Worm (Caenorhabditis elegans) whole organism, L4 larva: ENCODE results near the gene hap-1.

Source experiments
- F10B5.3 ChIP-seq: sonication (generic microtip); optimal IDR thresholded peaks from 2 replicates; lab custom pipeline; 2016; ENCODE audit warnings: mild to moderate bottlenecking, missing genetic modification characterization, missing compliant biosample characterization
- F49E8.2 ChIP-seq: sonication (generic microtip); optimal IDR thresholded peaks from 2 replicates; lab custom pipeline; 2016; ENCODE audit warnings: missing compliant biosample characterization, mild to moderate bottlenecking, missing genetic modification characterization, borderline replicate concordance
- T26A8.4 ChIP-seq: fragments of 200-800 bp; sonication (Bioruptor generic); IDR thresholded peaks from 2 replicates; pipeline ENCODE4 v1.3.6; 2022; ENCODE audit warnings: missing genetic modification characterization, missing compliant biosample characterization
- Y5F2A.4 ChIP-seq: fragments of 200-800 bp; sonication (Bioruptor generic); optimal IDR thresholded peaks from 2 replicates; lab custom pipeline; 2018; ENCODE audit warnings: mild to moderate bottlenecking, missing genetic modification characterization, missing compliant biosample characterization
- Y75B8A.6 ChIP-seq: fragments of 200-800 bp; sonication (Bioruptor generic); IDR thresholded peaks from 2 replicates; pipeline ENCODE4 v1.3.6; 2022; ENCODE audit warnings: missing genetic modification reagents, missing genetic modification characterization, missing compliant biosample characterization
- aly-2 ChIP-seq: sonication (generic microtip); optimal IDR thresholded peaks from 2 replicates; lab custom pipeline; 2018; ENCODE audit warnings: missing biosample characterization, missing genetic modification characterization
- ama-1 ChIP-seq: fragments of 150-350 bp; optimal IDR thresholded peaks from 2 replicates; lab custom pipeline; 2014; ENCODE audit warnings: inconsistent platforms, mixed read lengths
- arid-1 ChIP-seq: fragments of 200-800 bp; sonication (Bioruptor generic); conservative IDR thresholded peaks from 2 replicates; pipeline ENCODE4 v1.3.6; 2022; ENCODE audit warnings: missing genetic modification reagents, missing genetic modification characterization, missing compliant biosample characterization
- ceh-28 ChIP-seq: fragments of 150-350 bp; optimal IDR thresholded peaks from 2 replicates; lab custom pipeline; 2014; ENCODE audit warnings: missing biosample characterization, missing genetic modification reagents, missing genetic modification characterization
- ceh-44 ChIP-seq: fragments of 200-800 bp; sonication (Bioruptor generic); IDR thresholded peaks from 2 replicates; pipeline ENCODE4 v1.3.6; 2022; ENCODE audit warnings: missing genetic modification reagents, missing genetic modification characterization, missing compliant biosample characterization
- ctbp-1 ChIP-seq: fragments of 200-800 bp; sonication (Bioruptor generic); IDR thresholded peaks from 2 replicates; pipeline ENCODE4 v1.3.6; 2022; ENCODE audit warnings: missing genetic modification reagents, missing genetic modification characterization, missing compliant biosample characterization
- daf-16 ChIP-seq, 3 experiments: sonication (generic microtip); optimal IDR thresholded peaks; 2 replicates each; lab custom pipeline; 2016 to 2017; ENCODE audit warnings: missing genetic modification characterization in 3 of 3, missing genetic modification reagents in 3 of 3, mild to moderate bottlenecking in 2 of 3, missing compliant biosample characterization in 2 of 3, missing biosample characterization in 1 of 3, moderate library complexity in 1 of 3
- dmd-8 ChIP-seq: fragments of 200-800 bp; sonication (Bioruptor generic); IDR thresholded peaks from 2 replicates; pipeline ENCODE4 v1.3.6; 2022; ENCODE audit warnings: missing genetic modification characterization, missing compliant biosample characterization
- dpl-1 ChIP-seq: fragments of 150-350 bp; optimal IDR thresholded peaks from 2 replicates; lab custom pipeline; 2014; ENCODE audit warnings: missing biosample characterization, missing genetic modification reagents, missing genetic modification characterization
- duxl-1 ChIP-seq: sonication (generic microtip); optimal IDR thresholded peaks from 2 replicates; lab custom pipeline; 2016; ENCODE audit warnings: mild to moderate bottlenecking, missing genetic modification characterization, moderate library complexity, missing compliant biosample characterization; ENCODE audit not compliant: poor library complexity
- dve-1 ChIP-seq: sonication (generic microtip); optimal IDR thresholded peaks from 2 replicates; lab custom pipeline; 2017; ENCODE audit warnings: antibody characterized with exemption, mild to moderate bottlenecking, missing genetic modification characterization, missing compliant biosample characterization; ENCODE audit not compliant: insufficient read depth
- egl-27 ChIP-seq: sonication (generic microtip); optimal IDR thresholded peaks from 3 replicates; lab custom pipeline; 2017; ENCODE audit warnings: missing biosample characterization, missing genetic modification reagents, missing genetic modification characterization
- fos-1 ChIP-seq: fragments of 150-350 bp; optimal IDR thresholded peaks from 2 replicates; lab custom pipeline; 2014; ENCODE audit warnings: missing biosample characterization, missing genetic modification characterization
- gei-8 ChIP-seq: fragments of 200-800 bp; sonication (Bioruptor generic); optimal IDR thresholded peaks from 2 replicates; lab custom pipeline; 2018; ENCODE audit warnings: mild to moderate bottlenecking, missing genetic modification characterization, missing compliant biosample characterization
- hif-1 ChIP-seq, 2 experiments: sonication (generic microtip); optimal IDR thresholded peaks; 2 replicates each; lab custom pipeline; 2016 to 2017; ENCODE audit warnings: missing compliant biosample characterization in 2 of 2, missing genetic modification characterization in 2 of 2, missing genetic modification reagents in 2 of 2, missing genotype in 2 of 2, mild to moderate bottlenecking in 1 of 2
- hlh-11 ChIP-seq: fragments of 200-800 bp; sonication (Bioruptor generic); optimal IDR thresholded peaks from 2 replicates; lab custom pipeline; 2018; ENCODE audit warnings: mild to moderate bottlenecking, missing genetic modification characterization, missing compliant biosample characterization
- lin-29 ChIP-seq: fragments of 200-800 bp; sonication (Bioruptor generic); IDR thresholded peaks from 2 replicates; pipeline ENCODE4 v1.3.6; 2022; ENCODE audit warnings: missing genetic modification reagents, missing genetic modification characterization, missing compliant biosample characterization
- lin-39 ChIP-seq: fragments of 150-350 bp; optimal IDR thresholded peaks from 2 replicates; lab custom pipeline; 2014; ENCODE audit warnings: missing biosample characterization, missing genetic modification reagents, missing genetic modification characterization
- lir-3 ChIP-seq: sonication (generic microtip); optimal IDR thresholded peaks from 2 replicates; lab custom pipeline; 2016; ENCODE audit warnings: mild to moderate bottlenecking, missing genetic modification characterization, missing compliant biosample characterization
- lsy-2 ChIP-seq, 2 experiments: fragments of 150-350 bp in 1 of 2; sonication (generic microtip) in 1 of 2; optimal IDR thresholded peaks; 2 replicates each; lab custom pipeline; 2014 to 2017; ENCODE audit warnings: missing biosample characterization in 2 of 2, missing genetic modification characterization in 2 of 2
- madf-9 ChIP-seq: fragments of 200-800 bp; sonication (Bioruptor generic); conservative IDR thresholded peaks from 2 replicates; pipeline ENCODE4 v1.3.6; 2022; ENCODE audit warnings: missing genetic modification reagents, missing genetic modification characterization, missing compliant biosample characterization
- mep-1 ChIP-seq: fragments of 150-350 bp; sonication (generic microtip); optimal IDR thresholded peaks from 3 replicates; lab custom pipeline; 2014; ENCODE audit warnings: missing biosample characterization, missing genetic modification characterization
- mes-2 ChIP-seq: sonication (generic microtip); optimal IDR thresholded peaks from 2 replicates; lab custom pipeline; 2016; ENCODE audit warnings: missing genotype, mild to moderate bottlenecking, missing genetic modification characterization, missing compliant biosample characterization; ENCODE audit not compliant: poor library complexity, severe bottlenecking
- mxl-2 ChIP-seq: fragments of 200-800 bp; sonication (Bioruptor generic); conservative IDR thresholded peaks from 2 replicates; pipeline ENCODE4 v1.3.6; 2022; ENCODE audit warnings: missing genetic modification reagents, missing genetic modification characterization, missing compliant biosample characterization
- mxl-3 ChIP-seq: fragments of 200-800 bp; sonication (Bioruptor generic); optimal IDR thresholded peaks from 2 replicates; lab custom pipeline; 2018; ENCODE audit warnings: mild to moderate bottlenecking, missing genetic modification characterization, missing compliant biosample characterization
- nhr-28 ChIP-seq: fragments of 150-350 bp; optimal IDR thresholded peaks from 2 replicates; lab custom pipeline; 2014; ENCODE audit warnings: missing biosample characterization, missing genetic modification characterization
- nhr-6 ChIP-seq: fragments of 150-350 bp; optimal IDR thresholded peaks from 2 replicates; lab custom pipeline; 2014; ENCODE audit warnings: missing biosample characterization, missing genetic modification characterization
- nhr-77 ChIP-seq: fragments of 150-350 bp; optimal IDR thresholded peaks from 2 replicates; lab custom pipeline; 2014; ENCODE audit warnings: missing biosample characterization, missing genetic modification characterization
- pha-4 ChIP-seq, 2 experiments: fragments of 150-350 bp in 1 of 2; fragments of 200-800 bp in 1 of 2; sonication (Bioruptor generic) in 1 of 2; IDR thresholded peaks in 1 of 2; optimal IDR thresholded peaks in 1 of 2; 2 replicates each; pipeline versions ENCODE4 v1.3.6 to Lab custom; 2014 to 2022; ENCODE audit warnings: missing genetic modification characterization in 2 of 2, missing genetic modification reagents in 2 of 2, missing biosample characterization in 1 of 2, missing compliant biosample characterization in 1 of 2
- pqm-1 ChIP-seq: sonication (generic microtip); optimal IDR thresholded peaks from 2 replicates; lab custom pipeline; 2017; ENCODE audit warnings: missing biosample characterization, missing genetic modification characterization
- spr-3 ChIP-seq: fragments of 200-800 bp; sonication (Bioruptor generic); optimal IDR thresholded peaks from 2 replicates; lab custom pipeline; 2018; ENCODE audit warnings: mild to moderate bottlenecking, missing genetic modification characterization, missing compliant biosample characterization
- tag-97 ChIP-seq: fragments of 200-800 bp; sonication (Bioruptor generic); IDR thresholded peaks from 2 replicates; pipeline ENCODE4 v1.3.6; 2022; ENCODE audit warnings: missing genetic modification characterization, missing compliant biosample characterization
- unc-130 ChIP-seq: sonication (generic microtip); optimal IDR thresholded peaks from 2 replicates; lab custom pipeline; 2016; ENCODE audit warnings: missing genetic modification reagents, missing genetic modification characterization, missing compliant biosample characterization
- unc-62 ChIP-seq, 3 experiments: fragments of 150-350 bp in 1 of 3; sonication (generic microtip); optimal IDR thresholded peaks in 2 of 3; peaks in 1 of 3; 1 replicate in 1 of 3; 2 replicates in 2 of 3; lab custom pipeline; 2014 to 2017; ENCODE audit warnings: missing biosample characterization in 3 of 3, missing genetic modification characterization in 3 of 3, missing genetic modification reagents in 3 of 3, missing genotype in 1 of 3
- zag-1 ChIP-seq: fragments of 150-350 bp; optimal IDR thresholded peaks from 2 replicates; lab custom pipeline; 2014; ENCODE audit warnings: missing biosample characterization, missing genetic modification characterization
- ztf-7 ChIP-seq: fragments of 150-350 bp; optimal IDR thresholded peaks from 2 replicates; lab custom pipeline; 2014; ENCODE audit warnings: missing biosample characterization, missing genetic modification characterization

The hap-1 gene

ce11 chrIII:5224908-5225307, 38.8 kb upstream of the hap-1 start:
- peak; percentile 54 for TF ChIP-seq nhr-6
- no peak for TF ChIP-seq ceh-28 (tag; lab: Kevin White, UChicago)
- peak; percentile 81 for TF ChIP-seq dve-1 (tag; lab: Kevin White, UChicago)
- TF ChIP-seq lin-39 (tag; lab: Kevin White, UChicago) = no peak
- TF ChIP-seq ceh-44 (GFP tag; lab: Robert Waterston, UW) = no peak
- TF ChIP-seq hlh-11 (tag; lab: Kevin White, UChicago) = peak; percentile 36
- TF ChIP-seq mep-1 (tag; lab: Kevin White, UChicago) = peak; percentile 14
- TF ChIP-seq daf-16 (GFP tag; optimal IDR thresholded peaks at IDR 0.05; lab: Kevin White, UChicago) = no peak
- peak; percentile 73 for TF ChIP-seq daf-16 (tag; optimal IDR thresholded peaks at IDR 0.05; lab: Kevin White, UChicago)
- peak; percentile 21 for TF ChIP-seq mes-2 (tag; lab: Kevin White, UChicago)
- TF ChIP-seq tag-97 = no peak
- TF ChIP-seq unc-130 (GFP tag; lab: Kevin White, UChicago) = no peak
- TF ChIP-seq nhr-77 (tag; lab: Kevin White, UChicago) = peak; percentile 23
- peak; percentile 51 for TF ChIP-seq ama-1 (lab: Kevin White, UChicago)
- TF ChIP-seq madf-9 = 0 out of 2 replicates have a peak, but pooled peaks have one; percentile 18
- peak; percentile 52 for TF ChIP-seq nhr-28 (tag; lab: Kevin White, UChicago)
- no peak for TF ChIP-seq arid-1 (GFP tag; lab: Robert Waterston, UW)
- TF ChIP-seq pha-4 (GFP tag; IDR thresholded peaks at IDR 0.05; lab: Robert Waterston, UW) = no peak
- TF ChIP-seq pha-4 (tag; optimal IDR thresholded peaks at IDR 0.05; lab: Kevin White, UChicago) = peak; percentile 44
- TF ChIP-seq lsy-2 (tag; optimal IDR thresholded peaks at IDR 0.05; lab: Kevin White, UChicago) = peak in 1 of 2 experiments; percentile 21
- TF ChIP-seq dpl-1 = peak; percentile 1
- TF ChIP-seq Y5F2A.4 (GFP tag; lab: Kevin White, UChicago) = no peak
- peak; percentile 36 for TF ChIP-seq pqm-1 (tag; lab: Kevin White, UChicago)
- TF ChIP-seq dmd-8 (GFP tag; lab: Robert Waterston, UW) = no peak

- TF ChIP-seq lin-29 (GFP tag; lab: Robert Waterston, UW) (no peak), unc-62 (GFP tag; optimal IDR thresholded peaks at IDR 0.05 in 1 of 2; lab: Kevin White, UChicago) (peak in 1 of 2 experiments; percentile 23), unc-62 (tag; optimal IDR thresholded peaks at IDR 0.05; lab: Kevin White, UChicago) (no peak)
Observed at ce11 chrIII:5225321-5225720, 38.4 kb upstream of the hap-1 start, which contains the start of gene nex-1. Gene nex-1 (plus strand): TSS chrIII:5225621.

ce11 chrIII:5227831-5228467, 35.8 kb upstream of the hap-1 start, which contains the start of the genes C34E10.12, C34E10.10 and atp-2:
Gene C34E10.12 (minus strand): TSS chrIII:5227881.
Gene C34E10.10 (minus strand): TSS chrIII:5227884.
Gene atp-2 (plus strand): TSS chrIII:5228417.
- TF ChIP-seq mxl-3 = peak; percentile 27
- peak in 1 of 2 experiments; percentile 93 for TF ChIP-seq lsy-2 (tag; optimal IDR thresholded peaks at IDR 0.05; lab: Kevin White, UChicago)
- no peak for TF ChIP-seq F49E8.2 (tag; lab: Kevin White, UChicago)
- TF ChIP-seq Y75B8A.6 (GFP tag; lab: Robert Waterston, UW) = no peak
- peak; percentile 77 for TF ChIP-seq nhr-77 (tag; lab: Kevin White, UChicago)
- no peak for TF ChIP-seq gei-8 (GFP tag; lab: Kevin White, UChicago)
- TF ChIP-seq unc-62 (GFP tag; optimal IDR thresholded peaks at IDR 0.05 in 1 of 2; lab: Kevin White, UChicago) = peak in 1 of 2 experiments; percentile 83
- no peak for TF ChIP-seq unc-62 (tag; optimal IDR thresholded peaks at IDR 0.05; lab: Kevin White, UChicago)
- no peak for TF ChIP-seq Y5F2A.4 (GFP tag; lab: Kevin White, UChicago)
- TF ChIP-seq dpl-1 = peak; percentile 81
- peak in 1 of 2 experiments; percentile 14 for TF ChIP-seq daf-16 (GFP tag; optimal IDR thresholded peaks at IDR 0.05; lab: Kevin White, UChicago)
- TF ChIP-seq daf-16 (tag; optimal IDR thresholded peaks at IDR 0.05; lab: Kevin White, UChicago) = peak; percentile 46
- TF ChIP-seq aly-2 = no peak
- no peak for TF ChIP-seq F10B5.3 (tag; lab: Kevin White, UChicago)
- peak in 1 of 2 experiments; percentile 77 for TF ChIP-seq hif-1 (tag; optimal IDR thresholded peaks at IDR 0.05; lab: Kevin White, UChicago)
- peak; percentile 92 for TF ChIP-seq dve-1 (tag; lab: Kevin White, UChicago)
- peak; percentile 60; the same call in 1 of the 2 replicates for TF ChIP-seq T26A8.4 (GFP tag; lab: Robert Waterston, UW)
- TF ChIP-seq mxl-2 (GFP tag; lab: Robert Waterston, UW) = no peak
- TF ChIP-seq spr-3 = no peak
- peak; percentile 88 for TF ChIP-seq ama-1 (lab: Kevin White, UChicago)
- peak; percentile 76 for TF ChIP-seq hlh-11 (tag; lab: Kevin White, UChicago)
- TF ChIP-seq lir-3 (tag; lab: Kevin White, UChicago) = no peak
- TF ChIP-seq ztf-7 (tag; lab: Kevin White, UChicago) = no peak
- TF ChIP-seq arid-1 (GFP tag; lab: Robert Waterston, UW) = peak; percentile 59
- TF ChIP-seq pha-4 (GFP tag; IDR thresholded peaks at IDR 0.05; lab: Robert Waterston, UW) = 0 out of 2 replicates have a peak, but pooled peaks have one; percentile 14
- no peak for TF ChIP-seq pha-4 (tag; optimal IDR thresholded peaks at IDR 0.05; lab: Kevin White, UChicago)
- no peak for TF ChIP-seq zag-1 (tag; lab: Kevin White, UChicago)
- peak; percentile 11 for TF ChIP-seq duxl-1 (tag; lab: Kevin White, UChicago)
- no peak for TF ChIP-seq egl-27 (tag; lab: Kevin White, UChicago)
- no peak for TF ChIP-seq ctbp-1 (GFP tag; lab: Robert Waterston, UW)
- no peak for TF ChIP-seq fos-1 (tag; lab: Kevin White, UChicago)
